Worm (Caenorhabditis elegans): ENCODE results near the gene T24D5.3.
A peak's percentile ranks its signal among the peaks of the same experiment; 100 is the strongest.

The T24D5.3 gene

ce11 chrX:12630005-12630404 is 50.1 kb downstream of the T24D5.3 start:
- TF ChIP-seq hlh-15 (tag; optimal IDR thresholded peaks at IDR 0.05) = no peak
- no peak for TF ChIP-seq nhr-232 (tag; optimal IDR thresholded peaks at IDR 0.05)
- TF ChIP-seq unc-3 (GFP tag; conservative IDR thresholded peaks at IDR 0.05) = no peak
- no peak for TF ChIP-seq unc-3 (tag; optimal IDR thresholded peaks at IDR 0.05)

ce11 chrX:12630556-12630955 is 50.7 kb downstream of the T24D5.3 start:
- no peak for TF ChIP-seq sox-2 (GFP tag; IDR thresholded peaks at IDR 0.05)
- TF ChIP-seq nhr-11 (tag; optimal IDR thresholded peaks at IDR 0.05) = no peak
- TF ChIP-seq ceh-6 (GFP tag; optimal IDR thresholded peaks at IDR 0.05) = no peak
- TF ChIP-seq elt-2 (tag; optimal IDR thresholded peaks at IDR 0.05) = peak; percentile 46
- no peak for TF ChIP-seq ttx-3 (tag; optimal IDR thresholded peaks at IDR 0.05)
- TF ChIP-seq pqm-1 (tag; optimal IDR thresholded peaks at IDR 0.05) = peak; percentile 14
- no peak for TF ChIP-seq dmd-4 (tag; optimal IDR thresholded peaks at IDR 0.05; ENCODE audit: borderline replicate concordance)
- TF ChIP-seq ahr-1 (tag; optimal IDR thresholded peaks at IDR 0.05) = no peak
- TF ChIP-seq fax-1 (tag; optimal IDR thresholded peaks at IDR 0.05) = no peak
- no peak for TF ChIP-seq ceh-18 (tag; optimal IDR thresholded peaks at IDR 0.05)
- no peak for TF ChIP-seq hlh-30 (tag; optimal IDR thresholded peaks at IDR 0.05; ENCODE audit: insufficient read depth)
- TF ChIP-seq sdc-2 (tag; optimal IDR thresholded peaks at IDR 0.05) = no peak
- no peak for TF ChIP-seq mec-3 (tag; optimal IDR thresholded peaks at IDR 0.05; ENCODE audit: borderline replicate concordance)
- TF ChIP-seq pat-9 (tag; optimal IDR thresholded peaks at IDR 0.05) = no peak
- TF ChIP-seq hlh-8 (tag; optimal IDR thresholded peaks at IDR 0.05) = no peak
- TF ChIP-seq ceh-48 (tag; optimal IDR thresholded peaks at IDR 0.05) = no peak
- TF ChIP-seq pha-2 (tag; optimal IDR thresholded peaks at IDR 0.05) = no peak

DNA sequence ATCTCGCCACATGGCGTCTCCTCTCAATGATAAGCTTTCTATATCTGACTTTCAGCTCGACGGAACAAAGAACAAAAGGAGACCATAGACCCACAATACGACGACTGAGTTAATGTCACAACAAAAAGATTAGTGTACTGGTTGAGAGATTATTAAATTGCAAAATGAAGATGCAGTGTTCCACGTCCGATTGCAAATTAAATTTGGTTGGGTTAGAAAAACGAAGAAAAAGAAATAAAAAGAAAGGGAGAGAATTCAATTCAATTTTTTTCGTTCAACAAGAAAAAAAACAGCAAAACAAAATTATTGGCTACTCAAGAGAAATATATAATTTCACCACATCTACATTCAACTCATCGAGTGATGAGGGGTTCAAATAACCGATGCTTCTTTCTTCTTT is 51.6 kb downstream of the T24D5.3 start:
- TF ChIP-seq unc-55 (GFP tag; optimal IDR thresholded peaks at IDR 0.05) (no peak), rnt-1 (tag; optimal IDR thresholded peaks at IDR 0.05) (no peak), unc-42 (tag; optimal IDR thresholded peaks at IDR 0.05) (peak; percentile 81)

ce11 chrX:12632657-12633056 is 52.8 kb downstream of the T24D5.3 start:
- TF ChIP-seq unc-42 (tag; optimal IDR thresholded peaks at IDR 0.05) (peak; percentile 76), C08G9.2 (tag; optimal IDR thresholded peaks at IDR 0.05) (no peak), mec-3 (tag; optimal IDR thresholded peaks at IDR 0.05; ENCODE audit: borderline replicate concordance) (no peak)

All from whole organism, late embryonic.